Fruit fly (Drosophila melanogaster) whole organism, embryonic: ENCODE measurements around the gene mRpL10.
A peak's percentile ranks its signal among the peaks of the same experiment; 100 is the strongest.

Source experiments
- Bteb2 ChIP-seq: fragments of 200-800 bp; sonication (Bioruptor generic); optimal IDR thresholded peaks from 2 replicates; lab custom pipeline; 2016; ENCODE audit warnings: missing biosample characterization, missing genetic modification characterization
- CG1024 ChIP-seq: fragments of 200-800 bp; sonication (Bioruptor generic); IDR thresholded peaks from 2 replicates; pipeline ENCODE4 v1.3.6; 2022; ENCODE audit warnings: missing biosample characterization, missing genetic modification characterization
- CG12071 ChIP-seq: fragments of 200-800 bp; sonication (Bioruptor generic); optimal IDR thresholded peaks from 3 replicates; lab custom pipeline; 2018; ENCODE audit warnings: missing biosample characterization, mild to moderate bottlenecking, missing genetic modification characterization
- CG12155 ChIP-seq: fragments of 200-800 bp; sonication (Bioruptor generic); optimal IDR thresholded peaks from 3 replicates; lab custom pipeline; 2016; ENCODE audit warnings: missing biosample characterization, missing genetic modification characterization
- CG12659 ChIP-seq: fragments of 200-800 bp; sonication (Bioruptor generic); optimal IDR thresholded peaks from 3 replicates; lab custom pipeline; 2017; ENCODE audit warnings: mild to moderate bottlenecking, missing biosample characterization, missing genetic modification reagents, missing genetic modification characterization
- CG13424 ChIP-seq: fragments of 200-800 bp; sonication (Bioruptor generic); optimal IDR thresholded peaks from 2 replicates; lab custom pipeline; 2019; ENCODE audit warnings: missing biosample characterization, mild to moderate bottlenecking, missing genetic modification characterization, moderate library complexity
- CG15073 ChIP-seq: fragments of 200-800 bp; sonication (Bioruptor generic); optimal IDR thresholded peaks from 2 replicates; lab custom pipeline; 2016; ENCODE audit warnings: missing biosample characterization, missing genetic modification characterization
- CG1602 ChIP-seq: fragments of 200-800 bp; sonication (Bioruptor generic); optimal IDR thresholded peaks from 3 replicates; lab custom pipeline; 2016; ENCODE audit warnings: missing biosample characterization, missing genetic modification characterization
- CG16813 ChIP-seq: fragments of 200-800 bp; sonication (Bioruptor generic); IDR thresholded peaks from 3 replicates; pipeline ENCODE4 v1.3.6; 2022; ENCODE audit warnings: missing biosample characterization, missing genetic modification characterization; ENCODE audit not compliant: partially characterized antibody
- CG17829 ChIP-seq: fragments of 200-800 bp; optimal IDR thresholded peaks from 2 replicates; lab custom pipeline; 2019; ENCODE audit warnings: missing biosample characterization, mild to moderate bottlenecking, missing genetic modification characterization, moderate library complexity
- CG2129 ChIP-seq: fragments of 200-800 bp; sonication (Bioruptor generic); IDR thresholded peaks from 2 replicates; pipeline ENCODE4 v1.3.6; 2022; ENCODE audit warnings: missing biosample characterization, missing genetic modification characterization; ENCODE audit not compliant: partially characterized antibody
- CG2678 ChIP-seq: fragments of 200-800 bp; sonication (Bioruptor generic); optimal IDR thresholded peaks from 3 replicates; lab custom pipeline; 2019; ENCODE audit warnings: missing biosample characterization, mild to moderate bottlenecking, missing genetic modification characterization, moderate library complexity
- CG30403 ChIP-seq: fragments of 200-800 bp; sonication (Bioruptor generic); optimal IDR thresholded peaks from 3 replicates; lab custom pipeline; 2016; ENCODE audit warnings: missing biosample characterization, missing genetic modification characterization
- CG31224 ChIP-seq: fragments of 200-800 bp; sonication (Bioruptor generic); IDR thresholded peaks from 2 replicates; pipeline ENCODE4 v1.3.6; 2022; ENCODE audit warnings: missing biosample characterization, missing genetic modification characterization
- CG3847 ChIP-seq: fragments of 200-800 bp; sonication (Bioruptor generic); IDR thresholded peaks from 2 replicates; pipeline ENCODE4 v1.3.6; 2022; ENCODE audit warnings: missing biosample characterization, missing genetic modification characterization
- CG3995 ChIP-seq: fragments of 200-800 bp; sonication (Bioruptor generic); optimal IDR thresholded peaks from 3 replicates; lab custom pipeline; 2016; ENCODE audit warnings: missing biosample characterization, missing genetic modification characterization
- CG9817 ChIP-seq: fragments of 200-800 bp; sonication (Bioruptor generic); optimal IDR thresholded peaks from 2 replicates; lab custom pipeline; 2018; ENCODE audit warnings: missing biosample characterization, mild to moderate bottlenecking, missing genetic modification characterization, moderate library complexity
- Chrac-16 ChIP-seq: fragments of 200-800 bp; sonication (Bioruptor generic); optimal IDR thresholded peaks from 3 replicates; lab custom pipeline; 2016; ENCODE audit warnings: missing biosample characterization, missing genetic modification characterization
- Dll ChIP-seq: fragments of 200-800 bp; sonication (Bioruptor generic); IDR thresholded peaks from 4 replicates; pipeline ENCODE4 v1.3.6; 2022; ENCODE audit warnings: missing biosample characterization, missing genetic modification characterization; ENCODE audit not compliant: partially characterized antibody
- Drgx ChIP-seq: fragments of 200-800 bp; sonication (Bioruptor generic); IDR thresholded peaks from 2 replicates; pipeline ENCODE4 v1.3.6; 2022; ENCODE audit warnings: missing biosample characterization, missing genetic modification characterization
- HmgZ ChIP-seq: fragments of 200-800 bp; sonication (Bioruptor generic); optimal IDR thresholded peaks from 2 replicates; lab custom pipeline; 2018; ENCODE audit warnings: missing biosample characterization, mild to moderate bottlenecking, missing genetic modification characterization
- Hsf ChIP-seq: fragments of 200-800 bp; sonication (Bioruptor generic); optimal IDR thresholded peaks from 3 replicates; lab custom pipeline; 2016; ENCODE audit warnings: missing biosample characterization, missing genetic modification characterization
- Lpt ChIP-seq: fragments of >200 bp; optimal IDR thresholded peaks from 2 replicates; lab custom pipeline; 2018; ENCODE audit warnings: missing biosample characterization, missing genetic modification characterization
- Mad ChIP-seq: fragments of 200-800 bp; sonication (Bioruptor generic); optimal IDR thresholded peaks from 2 replicates; lab custom pipeline; 2016; ENCODE audit warnings: missing biosample characterization, missing genetic modification characterization
- Myb ChIP-seq: fragments of 200-800 bp; sonication (Bioruptor generic); optimal IDR thresholded peaks from 2 replicates; lab custom pipeline; 2016; ENCODE audit warnings: missing biosample characterization, missing genetic modification characterization
- Nf-YB ChIP-seq: fragments of 200-800 bp; sonication (Bioruptor generic); optimal IDR thresholded peaks from 3 replicates; lab custom pipeline; 2019; ENCODE audit warnings: missing biosample characterization, mild to moderate bottlenecking, missing genetic modification characterization, moderate library complexity
- Rfx ChIP-seq: fragments of 200-800 bp; sonication (Bioruptor generic); IDR thresholded peaks from 2 replicates; pipeline ENCODE4 v1.3.6; 2022; ENCODE audit warnings: missing biosample characterization, missing genetic modification characterization
- Sin3A ChIP-seq: fragments of >200 bp; optimal IDR thresholded peaks from 2 replicates; lab custom pipeline; 2018
- Sry-δ ChIP-seq: fragments of 200-800 bp; sonication (Bioruptor generic); optimal IDR thresholded peaks from 2 replicates; lab custom pipeline; 2016; ENCODE audit warnings: missing biosample characterization, missing genetic modification characterization
- ara ChIP-seq: fragments of 200-800 bp; sonication (Bioruptor generic); IDR thresholded peaks from 2 replicates; pipeline ENCODE4 v1.3.6; 2022; ENCODE audit warnings: missing biosample characterization, missing genetic modification characterization
- ato ChIP-seq: fragments of 200-800 bp; sonication (Bioruptor generic); IDR thresholded peaks from 2 replicates; pipeline ENCODE4 v1.3.6; 2022; ENCODE audit warnings: missing biosample characterization, missing genetic modification characterization; ENCODE audit not compliant: partially characterized antibody
- az2 ChIP-seq: fragments of 200-800 bp; sonication (Bioruptor generic); optimal IDR thresholded peaks from 3 replicates; lab custom pipeline; 2016; ENCODE audit warnings: missing biosample characterization, missing genetic modification characterization
- da ChIP-seq: fragments of 200-800 bp; sonication (Bioruptor generic); optimal IDR thresholded peaks from 2 replicates; lab custom pipeline; 2016; ENCODE audit warnings: missing biosample characterization, missing genetic modification characterization
- ems ChIP-seq: fragments of 200-800 bp; sonication (Bioruptor generic); optimal IDR thresholded peaks from 3 replicates; lab custom pipeline; 2016; ENCODE audit warnings: missing biosample characterization, missing genetic modification characterization
- gt ChIP-seq: fragments of 200-800 bp; sonication (Bioruptor generic); IDR thresholded peaks from 2 replicates; pipeline ENCODE4 v1.3.6; 2022; ENCODE audit warnings: missing biosample characterization, missing genetic modification characterization
- hbn ChIP-seq: fragments of 200-800 bp; sonication (Bioruptor generic); IDR thresholded peaks from 2 replicates; pipeline ENCODE4 v1.3.6; 2022; ENCODE audit warnings: missing biosample characterization, missing genetic modification characterization; ENCODE audit not compliant: partially characterized antibody
- insv ChIP-seq, 2 experiments: fragments of 200-800 bp; sonication (Bioruptor generic); optimal IDR thresholded peaks; 3 replicates each; lab custom pipeline; 2016 to 2018; ENCODE audit warnings: missing biosample characterization in 2 of 2, missing genetic modification characterization in 2 of 2
- lbe ChIP-seq: fragments of 200-800 bp; sonication (Bioruptor generic); optimal IDR thresholded peaks from 2 replicates; lab custom pipeline; 2016; ENCODE audit warnings: missing biosample characterization, mild to moderate bottlenecking, missing genetic modification characterization
- nau ChIP-seq: fragments of 200-800 bp; sonication (Bioruptor generic); optimal IDR thresholded peaks from 3 replicates; lab custom pipeline; 2017; ENCODE audit warnings: missing biosample characterization, mild to moderate bottlenecking, missing genetic modification characterization, missing genetic modification reagents
- otp ChIP-seq: fragments of 200-800 bp; sonication (Bioruptor generic); IDR thresholded peaks from 3 replicates; pipeline ENCODE4, ENCODE4 v1.3.6; 2022; ENCODE audit warnings: missing biosample characterization, missing genetic modification characterization
- phol ChIP-seq: fragments of 200-800 bp; sonication (Bioruptor generic); optimal IDR thresholded peaks from 3 replicates; lab custom pipeline; 2018; ENCODE audit warnings: missing biosample characterization, mild to moderate bottlenecking, missing genetic modification characterization, moderate library complexity
- pita ChIP-seq: fragments of 200-800 bp; sonication (Bioruptor generic); optimal IDR thresholded peaks from 2 replicates; lab custom pipeline; 2017; ENCODE audit warnings: missing biosample characterization, mild to moderate bottlenecking, missing genetic modification characterization
- psq ChIP-seq: fragments of 200-800 bp; sonication (Bioruptor generic); optimal IDR thresholded peaks from 2 replicates; lab custom pipeline; 2017; ENCODE audit warnings: missing biosample characterization, missing genetic modification characterization
- pzg ChIP-seq: fragments of 200-800 bp; sonication (Bioruptor generic); optimal IDR thresholded peaks from 3 replicates; lab custom pipeline; 2018; ENCODE audit warnings: missing biosample characterization, mild to moderate bottlenecking, missing genetic modification characterization, moderate library complexity
- sens ChIP-seq: fragments of 200-800 bp; sonication (Bioruptor generic); peaks from one replicate; lab custom pipeline; 2016; ENCODE audit warnings: missing biosample characterization, missing genetic modification characterization
- so ChIP-seq: fragments of 200-800 bp; sonication (Bioruptor generic); IDR thresholded peaks from 3 replicates; pipeline ENCODE4 v1.3.6; 2022; ENCODE audit warnings: missing biosample characterization, missing genetic modification characterization
- sob ChIP-seq: fragments of 200-800 bp; sonication (Bioruptor generic); IDR thresholded peaks from 2 replicates; pipeline ENCODE4 v1.3.6; 2022; ENCODE audit warnings: missing biosample characterization, missing genetic modification characterization
- tna ChIP-seq: fragments of 200-800 bp; sonication (Bioruptor generic); IDR thresholded peaks from 2 replicates; pipeline ENCODE4 v1.3.6; 2022; ENCODE audit warnings: missing biosample characterization, missing genetic modification characterization; ENCODE audit not compliant: partially characterized antibody
- tx ChIP-seq: fragments of 200-800 bp; sonication (Bioruptor generic); optimal IDR thresholded peaks from 2 replicates; lab custom pipeline; 2016; ENCODE audit warnings: missing biosample characterization, missing genetic modification characterization
- unc-4 ChIP-seq: fragments of 200-800 bp; sonication (Bioruptor generic); IDR thresholded peaks from 2 replicates; pipeline ENCODE4 v1.3.6; 2022; ENCODE audit warnings: missing biosample characterization, missing genetic modification characterization; ENCODE audit not compliant: partially characterized antibody
- vvl ChIP-seq: fragments of 200-800 bp; sonication (Bioruptor generic); IDR thresholded peaks from 2 replicates; pipeline ENCODE4 v1.3.6; 2022; ENCODE audit warnings: missing biosample characterization, missing genetic modification characterization

The mRpL10 gene

dm6 chr2L:203529-204127 is at the start of gene mRpL10 (continued):
- TF ChIP-seq pzg (GFP tag; lab: Kevin White, UChicago) (peak; percentile 69), hbn (GFP tag; lab: Robert Waterston, UW) (peak; percentile 93), ems (GFP tag; lab: Kevin White, UChicago) (peak; percentile 35), Sin3A (lab: Kevin White, UChicago) (peak; percentile 19), Drgx (no peak), Myb (GFP tag; lab: Kevin White, UChicago) (peak; percentile 37), CG15073 (GFP tag; lab: Kevin White, UChicago) (no peak), lbe (GFP tag; lab: Kevin White, UChicago) (peak; percentile 74), az2 (peak; percentile 14), CG16813 (peak; percentile 87), da (GFP tag; lab: Kevin White, UChicago) (no peak), Mad (GFP tag; lab: Kevin White, UChicago) (peak; percentile 20), CG12155 (GFP tag; lab: Kevin White, UChicago) (peak; percentile 42), gt (GFP tag; lab: Robert Waterston, UW) (no peak), CG12071 (GFP tag; lab: Kevin White, UChicago) (no peak), CG30403 (GFP tag; lab: Kevin White, UChicago) (peak; percentile 51), otp (GFP tag; lab: Robert Waterston, UW) (no peak), Nf-YB (no peak), CG3995 (peak; percentile 32), CG12659 (GFP tag; lab: Kevin White, UChicago) (peak; percentile 84), insv (GFP tag; optimal IDR thresholded peaks at IDR 0.05; lab: Kevin White, UChicago) (no peak), phol (tag; lab: Kevin White, UChicago) (peak; percentile 47), CG17829 (peak; percentile 48), CG2678 (tag; lab: Kevin White, UChicago) (no peak), Hsf (GFP tag; lab: Kevin White, UChicago) (peak; percentile 10), Dll (peak; percentile 90), unc-4 (peak; percentile 94), Bteb2 (GFP tag; lab: Kevin White, UChicago) (peak; percentile 11), CG31224 (GFP tag; lab: Robert Waterston, UW) (no peak), so (GFP tag; lab: Robert Waterston, UW) (no peak), tx (no peak), Rfx (GFP tag; lab: Robert Waterston, UW) (peak; percentile 29; the same call in 1 of the 2 replicates), CG2129 (peak; percentile 68), Chrac-16 (peak; percentile 11), ato (GFP tag; lab: Robert Waterston, UW) (peak; percentile 88), psq (GFP tag; lab: Kevin White, UChicago) (no peak), sens (GFP tag; lab: Kevin White, UChicago) (no peak), nau (GFP tag; lab: Kevin White, UChicago) (no peak), Sry-δ (GFP tag; lab: Kevin White, UChicago) (peak; percentile 72), sob (peak; percentile 68), Lpt (no peak), CG1024 (GFP tag; lab: Robert Waterston, UW) (0 out of 2 replicates have a peak, but pooled peaks have one; percentile 36), CG1602 (no peak), HmgZ (peak; percentile 45), pita (GFP tag; lab: Kevin White, UChicago) (no peak), CG13424 (tag; lab: Kevin White, UChicago) (peak; percentile 42), CG3847 (GFP tag; lab: Robert Waterston, UW) (peak; percentile 53), ara (GFP tag; lab: Robert Waterston, UW) (no peak), tna (peak; percentile 62), vvl (GFP tag; lab: Robert Waterston, UW) (peak; percentile 60; the same call in 1 of the 2 replicates), CG9817 (no peak)
